Fruit fly (Drosophila melanogaster): Measurements from ENCODE around the gene CG9636.
A peak's percentile ranks its signal among the peaks of the same experiment; 100 is the strongest.

Gene CG9636

dm6 chr3R:8240302-8240682, 3.3 kb downstream of the CG9636 start, which contains the start of gene Ada2b (continued):
- TF ChIP-seq unc-4 (GFP tag; IDR thresholded peaks at IDR 0.05; ENCODE audit: partially characterized antibody) (no peak), Dfd (GFP tag; optimal IDR thresholded peaks at IDR 0.05) (no peak), CG2199 (GFP tag; IDR thresholded peaks at IDR 0.05) (no peak), Lhr (GFP tag; optimal IDR thresholded peaks at IDR 0.05) (no peak), ara (GFP tag; IDR thresholded peaks at IDR 0.05) (no peak), repo (GFP tag; optimal IDR thresholded peaks at IDR 0.05) (no peak), trh (GFP tag; optimal IDR thresholded peaks at IDR 0.05) (no peak), CG8478 (optimal IDR thresholded peaks at IDR 0.05) (no peak), bcd (GFP tag; optimal IDR thresholded peaks at IDR 0.05) (no peak), CG7556 (GFP tag; optimal IDR thresholded peaks at IDR 0.05) (no peak), lola (GFP tag; optimal IDR thresholded peaks at IDR 0.05) (no peak), Jarid2 (GFP tag; optimal IDR thresholded peaks at IDR 0.05) (no peak), gt (GFP tag; IDR thresholded peaks at IDR 0.05) (no peak), CG12942 (GFP tag; optimal IDR thresholded peaks at IDR 0.05) (no peak), gro (GFP tag; optimal IDR thresholded peaks at IDR 0.05) (no peak), unpg (GFP tag; optimal IDR thresholded peaks at IDR 0.05) (no peak), CG7928 (GFP tag; optimal IDR thresholded peaks at IDR 0.05) (no peak), CG4424 (GFP tag; optimal IDR thresholded peaks at IDR 0.05) (no peak), CG8290 (GFP tag; optimal IDR thresholded peaks at IDR 0.05) (no peak), CG8290 (tag; optimal IDR thresholded peaks at IDR 0.05) (peak in 1 of 2 experiments; percentile 23), tin (GFP tag; optimal IDR thresholded peaks at IDR 0.05) (no peak), gcm2 (GFP tag; optimal IDR thresholded peaks at IDR 0.05) (no peak), Hand (GFP tag; optimal IDR thresholded peaks at IDR 0.05) (no peak), MBD-R2 (GFP tag; IDR thresholded peaks at IDR 0.05) (peak; percentile 48; the same call in 1 of the 2 replicates), CG1233 (GFP tag; optimal IDR thresholded peaks at IDR 0.05) (no peak), CG17568 (GFP tag; optimal IDR thresholded peaks at IDR 0.05) (no peak), Sry-β (GFP tag; optimal IDR thresholded peaks at IDR 0.05) (peak; percentile 93), CG4820 (GFP tag; optimal IDR thresholded peaks at IDR 0.05) (no peak), Hey (tag; optimal IDR thresholded peaks at IDR 0.05) (no peak), Nf-YB (GFP tag; optimal IDR thresholded peaks at IDR 0.05) (no peak), Bgb (GFP tag; IDR thresholded peaks at IDR 0.05; ENCODE audit: partially characterized antibody) (peak; percentile 47), CG4360 (GFP tag; IDR thresholded peaks at IDR 0.05) (no peak), wdn (GFP tag; IDR thresholded peaks at IDR 0.05) (no peak), CG13775 (GFP tag; optimal IDR thresholded peaks at IDR 0.05) (no peak), CG14441 (GFP tag; IDR thresholded peaks at IDR 0.05) (no peak), CG34224 (GFP tag; IDR thresholded peaks at IDR 0.05; ENCODE audit: partially characterized antibody) (no peak), pita (GFP tag; optimal IDR thresholded peaks at IDR 0.05) (no peak), yki (optimal IDR thresholded peaks at IDR 0.05) (no peak), CG30020 (tag; optimal IDR thresholded peaks at IDR 0.05) (peak; percentile 25), CG30403 (GFP tag; optimal IDR thresholded peaks at IDR 0.05) (no peak), sima (GFP tag; optimal IDR thresholded peaks at IDR 0.05) (no peak), Rx (GFP tag; IDR thresholded peaks at IDR 0.05) (no peak), zen (tag; optimal IDR thresholded peaks at IDR 0.05) (no peak), knrl (GFP tag; IDR thresholded peaks at IDR 0.05; ENCODE audit: partially characterized antibody) (no peak), Xrp1 (GFP tag; IDR thresholded peaks at IDR 0.05) (no peak), CG7963 (GFP tag; IDR thresholded peaks at IDR 0.05; ENCODE audit: partially characterized antibody) (0 out of 3 replicates have a peak, but pooled peaks have one; percentile 23), PHDP (tag; optimal IDR thresholded peaks at IDR 0.05) (no peak), jigr1 (GFP tag; IDR thresholded peaks at IDR 0.05) (no peak), z (GFP tag; IDR thresholded peaks at IDR 0.05) (no peak), Xbp1 (GFP tag; optimal IDR thresholded peaks at IDR 0.05) (no peak), CG10209 (GFP tag; optimal IDR thresholded peaks at IDR 0.05) (no peak), CG2202 (tag; optimal IDR thresholded peaks at IDR 0.05) (no peak)

Data from whole organism, embryonic.